Worm (Caenorhabditis elegans): ENCODE measurements around the gene nhr-150.

DNA sequence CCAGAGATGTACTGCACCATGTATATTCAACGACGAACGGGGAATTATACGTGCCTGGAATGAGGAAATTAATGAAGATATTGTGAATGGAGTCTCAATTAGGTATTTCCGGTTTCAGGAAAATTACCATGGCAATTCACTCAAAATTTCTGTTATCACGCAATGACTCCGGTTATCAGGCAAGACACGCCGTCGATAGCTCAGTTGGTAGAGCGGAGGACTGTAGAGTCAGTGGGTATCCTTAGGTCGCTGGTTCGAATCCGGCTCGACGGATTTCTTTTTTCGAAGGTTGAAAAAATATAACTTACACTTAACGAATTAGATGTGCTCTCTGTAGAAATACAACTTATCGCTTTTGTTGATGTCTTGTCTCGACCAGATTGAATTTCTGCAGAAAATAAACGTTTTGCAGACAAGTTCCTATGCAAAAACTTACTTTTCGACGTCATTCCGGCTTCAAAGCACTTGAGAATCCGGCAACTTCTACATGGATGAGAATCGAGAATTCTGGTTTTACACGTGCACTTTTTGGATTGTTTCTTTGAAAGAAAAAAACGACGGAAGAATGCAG, 675 bp downstream of the nhr-150 start:
- TF ChIP-seq dao-5 (tag; optimal IDR thresholded peaks at IDR 0.05) (no peak), him-1 (tag; optimal IDR thresholded peaks at IDR 0.05) (no peak), W03F9.2 (tag; optimal IDR thresholded peaks at IDR 0.05) (no peak)
